Fruit fly (Drosophila melanogaster): ENCODE data around the gene CG32548.

The CG32548 gene

dm6 chrX:18407394-18407721 is 33.0 kb downstream of the CG32548 start (continued):
- no peak for TF ChIP-seq CG15011 (GFP tag; optimal IDR thresholded peaks at IDR 0.05)
- TF ChIP-seq sens (GFP tag), result peak; percentile 84
- no peak for TF ChIP-seq dm (GFP tag; optimal IDR thresholded peaks at IDR 0.05)
- TF ChIP-seq Doc3 (GFP tag; IDR thresholded peaks at IDR 0.05; ENCODE audit: partially characterized antibody), result no peak
- TF ChIP-seq pros (GFP tag; optimal IDR thresholded peaks at IDR 0.05), result no peak
- peak; percentile 12; the same call in 1 of the 2 replicates for TF ChIP-seq CG3847 (GFP tag; IDR thresholded peaks at IDR 0.05)
- no peak for TF ChIP-seq Nf-YB (GFP tag; optimal IDR thresholded peaks at IDR 0.05)
- no peak for TF ChIP-seq Rx (GFP tag; IDR thresholded peaks at IDR 0.05)
- no peak for TF ChIP-seq CG2129 (GFP tag; IDR thresholded peaks at IDR 0.05; ENCODE audit: partially characterized antibody)
- no peak for TF ChIP-seq Fer2 (tag; optimal IDR thresholded peaks at IDR 0.05)
- no peak for TF ChIP-seq ash1 (GFP tag; optimal IDR thresholded peaks at IDR 0.05)
- no peak for TF ChIP-seq CG4820 (GFP tag; optimal IDR thresholded peaks at IDR 0.05)
- no peak for TF ChIP-seq Scr (GFP tag; IDR thresholded peaks at IDR 0.05; ENCODE audit: partially characterized antibody)
- TF ChIP-seq da (GFP tag; optimal IDR thresholded peaks at IDR 0.05), result no peak
- TF ChIP-seq gce (GFP tag; IDR thresholded peaks at IDR 0.05), result no peak
- TF ChIP-seq CG1792 (GFP tag; optimal IDR thresholded peaks at IDR 0.05), result peak; percentile 6
- no peak for TF ChIP-seq CG32767 (GFP tag; IDR thresholded peaks at IDR 0.05)
- no peak for TF ChIP-seq CG12155 (GFP tag; optimal IDR thresholded peaks at IDR 0.05)
- no peak for TF ChIP-seq Adf1 (GFP tag; IDR thresholded peaks at IDR 0.05)
- TF ChIP-seq CG10654 (GFP tag; optimal IDR thresholded peaks at IDR 0.05), result no peak
- peak; percentile 48 for TF ChIP-seq Sox102F (GFP tag; optimal IDR thresholded peaks at IDR 0.05)
- no peak for TF ChIP-seq CG11723 (GFP tag; optimal IDR thresholded peaks at IDR 0.05)
- TF ChIP-seq sr (GFP tag; IDR thresholded peaks at IDR 0.05), result no peak
- TF ChIP-seq sqz (GFP tag; optimal IDR thresholded peaks at IDR 0.05), result no peak
- no peak for TF ChIP-seq Dip2 (GFP tag; IDR thresholded peaks at IDR 0.05)
- peak in 1 of 2 experiments; percentile 20 for TF ChIP-seq bsh (GFP tag; optimal IDR thresholded peaks at IDR 0.05)
- no peak for TF ChIP-seq CG6765 (GFP tag; optimal IDR thresholded peaks at IDR 0.05)
- no peak for TF ChIP-seq Ets97D (GFP tag; optimal IDR thresholded peaks at IDR 0.05)
- no peak for TF ChIP-seq phol (tag; optimal IDR thresholded peaks at IDR 0.05)
- TF ChIP-seq rib (GFP tag; IDR thresholded peaks at IDR 0.05), result no peak
- no peak for TF ChIP-seq salm (tag; optimal IDR thresholded peaks at IDR 0.05)
- no peak for TF ChIP-seq lmd (GFP tag; IDR thresholded peaks at IDR 0.05)
- no peak for TF ChIP-seq Mad (GFP tag; optimal IDR thresholded peaks at IDR 0.05)
- TF ChIP-seq CG15514 (GFP tag; optimal IDR thresholded peaks at IDR 0.05), result no peak
- no peak for TF ChIP-seq abd-A (tag; optimal IDR thresholded peaks at IDR 0.05)
- no peak for TF ChIP-seq unc-4 (GFP tag; IDR thresholded peaks at IDR 0.05; ENCODE audit: partially characterized antibody)
- no peak for TF ChIP-seq Hsf (GFP tag; optimal IDR thresholded peaks at IDR 0.05)
- TF ChIP-seq CG10321 (GFP tag; IDR thresholded peaks at IDR 0.05), result no peak
- no peak for TF ChIP-seq CG8944 (GFP tag; optimal IDR thresholded peaks at IDR 0.05)
- peak; percentile 26 for TF ChIP-seq dmrt99B (tag; optimal IDR thresholded peaks at IDR 0.05)
- no peak for TF ChIP-seq Ravus (GFP tag; IDR thresholded peaks at IDR 0.05)
- TF ChIP-seq Sry-δ (GFP tag; optimal IDR thresholded peaks at IDR 0.05), result no peak
- peak; percentile 34 for TF ChIP-seq Bteb2 (GFP tag; optimal IDR thresholded peaks at IDR 0.05)
- TF ChIP-seq chm (GFP tag; IDR thresholded peaks at IDR 0.05), result no peak
- TF ChIP-seq Meics (GFP tag; optimal IDR thresholded peaks at IDR 0.05), result no peak
- TF ChIP-seq CG11504 (tag; optimal IDR thresholded peaks at IDR 0.05), result peak; percentile 47
- TF ChIP-seq ems (GFP tag; optimal IDR thresholded peaks at IDR 0.05), result no peak
- TF ChIP-seq CG9215 (GFP tag; IDR thresholded peaks at IDR 0.05), result no peak
- no peak for TF ChIP-seq CG12659 (GFP tag; optimal IDR thresholded peaks at IDR 0.05)
- no peak for TF ChIP-seq Chrac-16 (GFP tag; optimal IDR thresholded peaks at IDR 0.05)
- TF ChIP-seq hth (optimal IDR thresholded peaks at IDR 0.05), result no peak
- peak; percentile 6 for TF ChIP-seq CG12769 (tag; optimal IDR thresholded peaks at IDR 0.05)
- TF ChIP-seq NC2α (GFP tag; optimal IDR thresholded peaks at IDR 0.05), result no peak

All from whole organism, embryonic.